Worm (Caenorhabditis elegans) whole organism, dauer: Measurements from ENCODE around the gene ins-20.

Experiments
- unc-62 ChIP-seq: sonication (generic microtip); optimal IDR thresholded peaks from 2 replicates; lab custom pipeline; 2017; ENCODE audit warnings: missing biosample characterization, missing genetic modification reagents, missing genetic modification characterization

ins-20 gene

DNA sequence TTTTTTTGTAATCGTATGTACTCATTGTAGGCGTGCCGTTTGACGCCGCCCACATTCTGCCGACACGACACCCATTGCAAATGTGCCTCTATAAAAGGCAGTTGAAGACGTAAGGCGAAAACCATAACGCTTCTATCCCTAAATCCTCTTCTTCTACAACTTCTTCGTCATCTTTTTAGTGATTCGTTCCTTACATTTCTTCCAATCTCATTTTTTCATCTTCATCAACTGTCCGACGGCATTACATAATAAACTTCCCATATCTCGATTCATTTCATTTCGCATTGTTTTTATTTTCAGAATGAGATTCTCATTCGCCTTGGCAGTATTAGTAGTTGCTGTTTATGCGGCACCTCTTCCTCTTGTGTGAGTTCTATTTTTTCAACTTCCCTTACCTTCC lies 9.7 kb downstream of the ins-20 start, which contains the start of gene ZK84.1:
TSS of gene ZK84.1 (plus strand) at position 301 of the 400 bp plus-strand sequence.
- TF ChIP-seq unc-62: no peak

- no peak for TF ChIP-seq unc-62
These were observed 12.0 kb downstream of the ins-20 start for ce11 chrII:6022596-6022995.

DNA sequence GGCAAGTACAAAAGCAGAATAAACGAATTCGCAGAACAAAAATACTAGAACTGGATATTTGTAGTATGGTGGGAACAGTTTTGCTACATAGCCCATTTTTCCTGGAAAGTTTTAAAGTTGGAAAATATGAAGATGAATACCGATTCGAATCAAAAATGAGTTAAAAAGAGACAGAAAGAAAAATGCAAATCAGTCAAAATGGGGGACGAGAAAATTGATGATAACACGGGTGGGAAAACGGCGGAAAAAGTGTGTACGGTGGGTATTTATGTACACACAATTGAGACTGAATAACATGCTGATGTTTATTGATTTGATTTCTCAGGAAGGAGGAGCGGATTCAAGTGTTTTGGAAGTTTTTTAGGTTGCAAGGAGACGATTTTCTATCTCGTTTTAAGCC lies 14.2 kb downstream of the ins-20 start, which contains the start of gene R12C12.9:
TSS of gene R12C12.9 (minus strand) at position 101 of the 400 bp plus-strand sequence.
- TF ChIP-seq unc-62: no peak

DNA sequence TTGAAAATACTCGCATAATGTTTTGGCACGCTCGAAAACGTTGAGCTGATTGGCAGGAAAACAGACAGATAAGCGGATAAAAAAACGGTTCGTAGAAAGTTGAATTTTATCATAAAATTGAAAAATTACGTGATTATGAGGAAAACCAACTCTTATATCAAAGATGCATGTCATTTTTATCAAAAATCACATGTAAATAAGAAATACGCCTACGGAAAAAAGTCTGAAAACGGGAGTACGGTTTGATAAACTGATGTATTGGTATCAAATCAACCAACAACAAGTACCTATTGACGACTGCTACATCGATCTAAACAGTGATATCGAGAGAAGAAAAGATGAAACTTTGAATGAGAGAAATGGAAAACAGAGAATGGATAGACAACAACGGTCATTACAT lies 15.0 kb downstream of the ins-20 start:
- no peak for TF ChIP-seq unc-62

DNA sequence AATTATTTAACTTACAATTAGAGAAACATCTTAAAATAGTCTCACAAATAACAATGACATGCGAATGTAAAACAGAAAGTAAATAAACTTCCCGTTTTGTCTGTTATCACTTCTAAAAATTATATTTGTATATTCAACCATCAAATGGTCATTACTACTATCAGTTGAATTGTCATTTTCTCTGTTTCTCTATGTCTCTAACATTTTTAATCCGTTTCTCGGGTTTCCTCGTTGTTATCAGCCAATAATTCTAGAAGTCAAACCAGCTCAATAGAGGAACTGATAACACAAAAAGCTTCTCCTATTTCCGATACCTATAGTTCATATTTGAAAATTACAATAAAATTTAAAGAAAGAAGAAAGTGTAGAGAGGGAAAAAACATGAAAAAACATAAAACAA lies 16.0 kb downstream of the ins-20 start:
- no peak for TF ChIP-seq unc-62

DNA sequence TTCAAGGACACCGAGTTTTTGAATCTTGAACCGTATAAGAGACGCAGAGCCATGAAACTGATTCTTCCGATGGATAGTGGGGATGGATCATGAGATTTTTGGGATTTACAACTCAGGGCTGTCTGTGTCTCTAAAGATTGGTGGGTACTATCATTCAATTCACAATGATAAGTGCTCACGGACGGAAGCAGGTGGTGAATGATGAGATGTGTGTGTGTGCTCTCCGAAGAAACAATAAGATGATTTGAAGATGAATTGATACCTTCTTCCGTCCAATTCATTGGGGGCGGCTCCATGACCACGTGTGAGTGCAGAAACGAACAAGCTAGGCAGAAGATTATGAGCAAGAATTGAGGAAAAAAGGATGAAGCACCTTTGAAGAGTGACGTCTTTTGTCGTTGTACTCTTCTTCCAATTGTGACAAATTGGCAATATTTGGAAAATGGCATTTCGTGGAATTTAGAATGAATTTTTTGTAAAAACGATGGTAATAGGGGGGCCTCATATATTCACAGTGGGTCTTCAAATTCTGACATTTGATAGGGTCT lies 18.0 kb downstream of the ins-20 start:
- no peak for TF ChIP-seq unc-62

- no peak for TF ChIP-seq unc-62
These were observed 20.5 kb downstream of the ins-20 start, which contains the start of gene frpr-16 for ce11 chrII:6031106-6031505. Gene frpr-16 (minus strand): TSS chrII:6031206.

- TF ChIP-seq unc-62: no peak
These were observed 32.5 kb downstream of the ins-20 start, which contains the start of gene R12C12.10 for ce11 chrII:6043166-6043565. Gene R12C12.10 (minus strand): TSS chrII:6043266.

- TF ChIP-seq unc-62: no peak
These were observed 34.4 kb downstream of the ins-20 start, which contains the start of gene R12C12.5 for ce11 chrII:6045048-6045447. Gene R12C12.5 (minus strand): TSS chrII:6045148.

ce11 chrII:6046023-6046631 lies 35.5 kb downstream of the ins-20 start:
- TF ChIP-seq unc-62: no peak

ce11 chrII:6047639-6048159 lies 37.1 kb downstream of the ins-20 start, which contains the start of the genes R12C12.6 and ran-5:
Gene R12C12.6 (minus strand): TSS chrII:6047867.
Gene ran-5 (plus strand): TSS chrII:6048109.
- TF ChIP-seq unc-62: no peak

- TF ChIP-seq unc-62: no peak
These were observed 38.9 kb downstream of the ins-20 start for ce11 chrII:6049546-6049945.

- TF ChIP-seq unc-62: no peak
These were observed 39.5 kb downstream of the ins-20 start, which contains the start of gene gldc-1 for ce11 chrII:6050120-6050519. Gene gldc-1 (plus strand): TSS chrII:6050420.

- no peak for TF ChIP-seq unc-62
These were observed 45.3 kb downstream of the ins-20 start, which contains the start of gene R12C12.7 for ce11 chrII:6055927-6056326. Gene R12C12.7 (minus strand): TSS chrII:6055985.
